Fruit fly (Drosophila melanogaster): ENCODE measurements around the gene CG43339.

dm6 chr2L:18708239-18708891 is 35.3 kb upstream of the CG43339 start, which contains the start of the genes Faf2 and Grip71:
- TF ChIP-seq CG8478 (optimal IDR thresholded peaks at IDR 0.05) (no peak), EcR (GFP tag; optimal IDR thresholded peaks at IDR 0.05) (no peak), usp (GFP tag; optimal IDR thresholded peaks at IDR 0.05) (no peak)

Data from whole organism.